Worm (Caenorhabditis elegans) whole organism, young adult: ENCODE data around the gene D2063.1.

Experiments
- Y79H2A.3 ChIP-seq: fragments of 200-800 bp; sonication (Bioruptor generic); conservative IDR thresholded peaks from 2 replicates; pipeline ENCODE4 v1.3.6; 2022; ENCODE audit warnings: missing genetic modification reagents, missing genetic modification characterization, missing compliant biosample characterization
- ceh-27 ChIP-seq: fragments of 200-800 bp; sonication (Bioruptor generic); optimal IDR thresholded peaks from 2 replicates; lab custom pipeline; 2018; ENCODE audit warnings: mild to moderate bottlenecking, missing genetic modification characterization, moderate library complexity, missing compliant biosample characterization
- fkh-3 ChIP-seq: sonication (generic microtip); optimal IDR thresholded peaks from 2 replicates; lab custom pipeline; 2016; ENCODE audit warnings: mild to moderate bottlenecking, missing genetic modification characterization, missing compliant biosample characterization
- lin-35 ChIP-seq, 3 experiments: fragments of 150-350 bp in 2 of 3; sonication (generic microtip) in 1 of 3; optimal IDR thresholded peaks; 2 replicates each; lab custom pipeline; 2014 to 2018; ENCODE audit warnings: missing biosample characterization in 3 of 3, missing genetic modification characterization in 3 of 3, missing genetic modification reagents in 3 of 3
- nfyb-1 ChIP-seq: fragments of 200-800 bp; sonication (Bioruptor generic); IDR thresholded peaks from 2 replicates; pipeline ENCODE4 v1.3.6; 2022; ENCODE audit warnings: missing genetic modification reagents, missing genetic modification characterization, missing compliant biosample characterization
- nhr-80 ChIP-seq: sonication (generic microtip); optimal IDR thresholded peaks from 2 replicates; lab custom pipeline; 2016; ENCODE audit warnings: missing genetic modification characterization, missing compliant biosample characterization
- unc-62 ChIP-seq: fragments of 150-350 bp; optimal IDR thresholded peaks from 2 replicates; lab custom pipeline; 2014; ENCODE audit warnings: missing biosample characterization, missing genetic modification reagents, missing genetic modification characterization
- xnd-1 ChIP-seq: sonication (generic microtip); optimal IDR thresholded peaks from 2 replicates; lab custom pipeline; 2016; ENCODE audit warnings: missing genotype, missing genetic modification reagents, missing genetic modification characterization, missing compliant biosample characterization
- zim-3 ChIP-seq: sonication (generic microtip); optimal IDR thresholded peaks from 2 replicates; lab custom pipeline; 2017; ENCODE audit warnings: mild to moderate bottlenecking, missing genetic modification characterization, moderate library complexity, missing compliant biosample characterization

ce11 chrV:4346799-4347198 lies 19.9 kb downstream of the D2063.1 start, which contains the start of gene mcm-7:
- TF ChIP-seq ceh-27 (no peak), fkh-3 (no peak), zim-3 (tag; lab: Kevin White, UChicago) (no peak), unc-62 (GFP tag; lab: Kevin White, UChicago) (no peak), Y79H2A.3 (GFP tag; lab: Robert Waterston, UW) (no peak), xnd-1 (tag; lab: Kevin White, UChicago) (peak; percentile 62), nfyb-1 (GFP tag; lab: Robert Waterston, UW) (no peak), nhr-80 (tag; lab: Kevin White, UChicago) (no peak), lin-35 (GFP tag; optimal IDR thresholded peaks at IDR 0.05; lab: Kevin White, UChicago) (peak; percentile 17 to 84 (median 37))
